Fruit fly (Drosophila melanogaster): Measurements from ENCODE around the gene CG12003.

CG12003 gene

DNA sequence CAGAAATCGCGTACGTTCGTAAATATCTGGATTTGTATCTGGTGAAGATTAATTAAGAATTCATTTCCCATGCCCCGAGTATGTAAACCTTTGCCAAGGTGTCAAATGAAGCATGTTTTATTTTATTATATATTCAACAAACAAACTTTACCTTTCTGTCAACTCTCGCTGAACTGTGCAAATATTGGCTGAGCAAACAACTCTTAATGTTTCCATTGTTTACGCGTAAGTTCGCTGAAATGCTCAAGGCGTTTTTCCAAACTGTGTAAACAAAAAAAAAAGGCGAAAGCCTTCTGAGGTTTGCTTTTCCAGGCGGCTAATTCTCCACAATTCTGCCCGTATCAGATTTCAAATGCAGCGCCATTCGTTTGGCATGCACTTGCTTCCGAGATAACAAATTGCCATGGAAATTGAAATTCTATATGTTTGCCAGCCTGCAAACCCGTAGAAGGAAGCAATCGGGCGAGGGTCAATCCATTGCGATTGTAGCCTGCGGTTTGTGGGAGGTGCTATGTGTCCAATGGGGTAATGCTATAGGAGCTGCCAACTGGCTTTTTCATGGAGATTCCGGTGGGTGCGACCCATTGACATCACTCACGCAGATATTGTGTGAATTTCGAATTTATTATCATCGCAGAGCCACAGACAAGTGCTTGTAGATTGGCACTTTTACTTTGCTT, 26.6 kb downstream of the CG12003 start (continued):
- TF ChIP-seq CG4854 (GFP tag; optimal IDR thresholded peaks at IDR 0.05) (no peak), zfh2 (GFP tag; optimal IDR thresholded peaks at IDR 0.05) (peak; percentile 57), D (optimal IDR thresholded peaks at IDR 0.05) (no peak), D (GFP tag; optimal IDR thresholded peaks at IDR 0.05) (peak; percentile 15), cad (GFP tag; optimal IDR thresholded peaks at IDR 0.05) (no peak), CG17612 (GFP tag; IDR thresholded peaks at IDR 0.05) (no peak), CG14965 (GFP tag; optimal IDR thresholded peaks at IDR 0.05; ENCODE audit: borderline replicate concordance) (peak; percentile 23), pho (GFP tag; optimal IDR thresholded peaks at IDR 0.05) (peak; percentile 82), CG32532 (GFP tag; IDR thresholded peaks at IDR 0.05) (peak; percentile 48; the same call in 1 of the 2 replicates), CG31441 (GFP tag; IDR thresholded peaks at IDR 0.05) (peak; percentile 38; the same call in 1 of the 2 replicates), zen (tag; optimal IDR thresholded peaks at IDR 0.05) (no peak), C15 (GFP tag; IDR thresholded peaks at IDR 0.05) (peak; percentile 45; the same call in 1 of the 3 replicates), otp (GFP tag; IDR thresholded peaks at IDR 0.05) (0 out of 3 replicates have a peak, but pooled peaks have one; percentile 9), CG13287 (GFP tag; IDR thresholded peaks at IDR 0.05; ENCODE audit: partially characterized antibody) (no peak), Awh (GFP tag; IDR thresholded peaks at IDR 0.05) (peak; percentile 61; the same call in 1 of the 2 replicates), CG15601 (tag; optimal IDR thresholded peaks at IDR 0.05) (peak; percentile 11), CG10565 (GFP tag; optimal IDR thresholded peaks at IDR 0.05) (no peak), CG6654 (GFP tag; optimal IDR thresholded peaks at IDR 0.05) (peak; percentile 4), repo (GFP tag; optimal IDR thresholded peaks at IDR 0.05) (peak; percentile 69), CG15696 (tag; optimal IDR thresholded peaks at IDR 0.05) (peak; percentile 57), vvl (GFP tag; IDR thresholded peaks at IDR 0.05) (no peak), CG9215 (GFP tag; IDR thresholded peaks at IDR 0.05) (no peak), BEAF-32 (GFP tag; optimal IDR thresholded peaks at IDR 0.05) (no peak), CG33213 (GFP tag; optimal IDR thresholded peaks at IDR 0.05) (peak; percentile 63), Lpt (GFP tag; optimal IDR thresholded peaks at IDR 0.05) (no peak), CG14014 (GFP tag; IDR thresholded peaks at IDR 0.05) (peak; percentile 70; the same call in 1 of the 2 replicates), croc (GFP tag; conservative IDR thresholded peaks at IDR 0.05) (no peak), pnt (GFP tag; optimal IDR thresholded peaks at IDR 0.05) (peak; percentile 1), fd102C (GFP tag; optimal IDR thresholded peaks at IDR 0.05) (no peak), Ptx1 (GFP tag; IDR thresholded peaks at IDR 0.05) (no peak), CG12236 (GFP tag; optimal IDR thresholded peaks at IDR 0.05) (no peak), Mes4 (GFP tag; optimal IDR thresholded peaks at IDR 0.05) (no peak), Vsx1 (GFP tag; optimal IDR thresholded peaks at IDR 0.05) (peak; percentile 76), CG1792 (GFP tag; optimal IDR thresholded peaks at IDR 0.05) (peak; percentile 78), Lhr (GFP tag; optimal IDR thresholded peaks at IDR 0.05) (no peak), klu (GFP tag; IDR thresholded peaks at IDR 0.05) (no peak), Dbx (GFP tag; IDR thresholded peaks at IDR 0.05) (peak; percentile 87; the same call in 2 of the 3 replicates), CG2199 (GFP tag; IDR thresholded peaks at IDR 0.05) (no peak), Elba2 (GFP tag; optimal IDR thresholded peaks at IDR 0.05) (no peak), Dfd (GFP tag; optimal IDR thresholded peaks at IDR 0.05) (no peak), Spps (tag; optimal IDR thresholded peaks at IDR 0.05) (no peak), CG1603 (tag; optimal IDR thresholded peaks at IDR 0.05) (no peak), CG2202 (tag; optimal IDR thresholded peaks at IDR 0.05) (no peak), dmrt11E (tag; optimal IDR thresholded peaks at IDR 0.05) (no peak), CG11723 (GFP tag; optimal IDR thresholded peaks at IDR 0.05) (peak; percentile 54), Aef1 (GFP tag; IDR thresholded peaks at IDR 0.05) (no peak), CG6854 (GFP tag; optimal IDR thresholded peaks at IDR 0.05) (peak; percentile 87), CG17328 (GFP tag; IDR thresholded peaks at IDR 0.05) (no peak), CG6254 (GFP tag; optimal IDR thresholded peaks at IDR 0.05) (no peak), jigr1 (GFP tag; IDR thresholded peaks at IDR 0.05) (no peak), Sox102F (GFP tag; optimal IDR thresholded peaks at IDR 0.05) (no peak)

Data from whole organism, embryonic.